Fruit fly (Drosophila melanogaster): Measurements from ENCODE around the gene CG11608.

dm6 chr3R:12633059-12633458 is 5.2 kb upstream of the CG11608 start, which contains the start of gene CG18530:
- TF ChIP-seq CTCF (optimal IDR thresholded peaks at IDR 0.05) (no peak), CG8478 (optimal IDR thresholded peaks at IDR 0.05) (no peak)

Measured in S2 (cell line).